Worm (Caenorhabditis elegans): ENCODE measurements around the gene K06A4.6.

- no peak for TF ChIP-seq lsy-2 (tag; optimal IDR thresholded peaks at IDR 0.05)
- no peak for TF ChIP-seq lin-13 (tag; optimal IDR thresholded peaks at IDR 0.05)
- no peak for TF ChIP-seq M03D4.4 (tag; optimal IDR thresholded peaks at IDR 0.05)
- TF ChIP-seq pha-4 (tag; optimal IDR thresholded peaks at IDR 0.05), result no peak
- TF ChIP-seq nhr-76 (tag; optimal IDR thresholded peaks at IDR 0.05), result no peak
- no peak for TF ChIP-seq sem-2 (GFP tag; optimal IDR thresholded peaks at IDR 0.05)
Observed at ce11 chrV:9441046-9441445, 39.4 kb downstream of the K06A4.6 start.

All from whole organism, mixed stage, embryonic.